Worm (Caenorhabditis elegans) whole organism, L2 larva: ENCODE results near the gene T10B5.8.

Experiments used
- C34F6.9 ChIP-seq: fragments of 150-350 bp; optimal IDR thresholded peaks from 2 replicates; lab custom pipeline; 2014; ENCODE audit warnings: missing biosample characterization, missing genetic modification characterization
- F13H6.1 ChIP-seq: sonication (generic microtip); optimal IDR thresholded peaks from 2 replicates; lab custom pipeline; 2016; ENCODE audit warnings: missing genetic modification characterization, missing compliant biosample characterization
- ama-1 ChIP-seq: fragments of 150-350 bp; optimal IDR thresholded peaks from 2 replicates; lab custom pipeline; 2018; ENCODE audit warnings: inconsistent platforms
- blmp-1 ChIP-seq: sonication (generic microtip); optimal IDR thresholded peaks from 2 replicates; lab custom pipeline; 2017; ENCODE audit warnings: missing genetic modification characterization, mild to moderate bottlenecking, missing compliant biosample characterization, antibody characterized with exemption, moderate library complexity; ENCODE audit not compliant: insufficient read depth
- ceh-16 ChIP-seq: fragments of 150-350 bp; optimal IDR thresholded peaks from 2 replicates; lab custom pipeline; 2014; ENCODE audit warnings: missing biosample characterization, missing genetic modification characterization
- crh-2 ChIP-seq: sonication (generic microtip); optimal IDR thresholded peaks from 2 replicates; lab custom pipeline; 2017; ENCODE audit warnings: missing biosample characterization, missing genetic modification characterization
- dmd-4 ChIP-seq: sonication (generic microtip); optimal IDR thresholded peaks from 2 replicates; lab custom pipeline; 2017; ENCODE audit warnings: missing biosample characterization, missing genetic modification characterization
- egl-27 ChIP-seq: sonication (generic microtip); optimal IDR thresholded peaks from 3 replicates; lab custom pipeline; 2017; ENCODE audit warnings: missing biosample characterization, missing genetic modification reagents, missing genetic modification characterization
- fos-1 ChIP-seq: fragments of 150-350 bp; optimal IDR thresholded peaks from 2 replicates; lab custom pipeline; 2014; ENCODE audit warnings: missing biosample characterization, missing genetic modification characterization
- gmeb-1 ChIP-seq: fragments of 150-350 bp; optimal IDR thresholded peaks from 2 replicates; lab custom pipeline; 2014; ENCODE audit warnings: missing biosample characterization, missing genetic modification characterization
- lsy-2 ChIP-seq, 2 experiments: fragments of 150-350 bp in 1 of 2; sonication (generic microtip) in 1 of 2; optimal IDR thresholded peaks; 2 replicates each; lab custom pipeline; 2014 to 2017; ENCODE audit warnings: missing biosample characterization in 2 of 2, missing genetic modification characterization in 2 of 2
- mab-5 ChIP-seq: fragments of 150-350 bp; optimal IDR thresholded peaks from 2 replicates; lab custom pipeline; 2014; ENCODE audit warnings: missing biosample characterization, missing genetic modification characterization
- mbf-1 ChIP-seq: sonication (generic microtip); optimal IDR thresholded peaks from 2 replicates; lab custom pipeline; 2017; ENCODE audit warnings: missing biosample characterization, missing genetic modification characterization
- nhr-11 ChIP-seq: fragments of 150-350 bp; optimal IDR thresholded peaks from 2 replicates; lab custom pipeline; 2014; ENCODE audit warnings: missing biosample characterization, missing genetic modification characterization
- nhr-129 ChIP-seq: fragments of 150-350 bp; optimal IDR thresholded peaks from 2 replicates; lab custom pipeline; 2014; ENCODE audit warnings: missing biosample characterization, missing genetic modification characterization
- nhr-21 ChIP-seq: fragments of 150-350 bp; optimal IDR thresholded peaks from 2 replicates; lab custom pipeline; 2014; ENCODE audit warnings: missing biosample characterization, missing genetic modification characterization
- nhr-237 ChIP-seq: fragments of 150-350 bp; optimal IDR thresholded peaks from 2 replicates; lab custom pipeline; 2014; ENCODE audit warnings: missing biosample characterization, missing genetic modification characterization
- nhr-25 ChIP-seq: fragments of 150-350 bp; sonication (generic microtip); optimal IDR thresholded peaks from 3 replicates; lab custom pipeline; 2014; ENCODE audit warnings: missing biosample characterization, missing genetic modification characterization
- nhr-77 ChIP-seq: fragments of 150-350 bp; optimal IDR thresholded peaks from 2 replicates; lab custom pipeline; 2014; ENCODE audit warnings: missing biosample characterization, missing genetic modification characterization
- sma-3 ChIP-seq: sonication (generic microtip); optimal IDR thresholded peaks from 2 replicates; lab custom pipeline; 2016; ENCODE audit warnings: missing genetic modification reagents, missing genetic modification characterization, missing compliant biosample characterization
- snpc-4 ChIP-seq: fragments of 150-350 bp; optimal IDR thresholded peaks from 2 replicates; lab custom pipeline; 2014; ENCODE audit warnings: missing biosample characterization, missing genetic modification characterization
- unc-39 ChIP-seq: fragments of 150-350 bp; optimal IDR thresholded peaks from 2 replicates; lab custom pipeline; 2014; ENCODE audit warnings: missing biosample characterization, missing genetic modification characterization
- unc-55 ChIP-seq: fragments of 150-350 bp; sonication (generic microtip); optimal IDR thresholded peaks from 3 replicates; lab custom pipeline; 2014; ENCODE audit warnings: missing biosample characterization, missing genetic modification reagents, missing genetic modification characterization
- unc-62 ChIP-seq: fragments of 150-350 bp; optimal IDR thresholded peaks from 2 replicates; lab custom pipeline; 2014; ENCODE audit warnings: missing biosample characterization, missing genetic modification reagents, missing genetic modification characterization
- ztf-1 ChIP-seq: fragments of 200-800 bp; sonication (Bioruptor generic); conservative IDR thresholded peaks from 2 replicates; pipeline ENCODE4 v1.3.6; 2022; ENCODE audit warnings: missing genetic modification characterization, missing compliant biosample characterization
- ztf-4 ChIP-seq: fragments of 150-350 bp; optimal IDR thresholded peaks from 2 replicates; lab custom pipeline; 2014; ENCODE audit warnings: missing biosample characterization, missing genetic modification characterization

T10B5.8 gene

DNA sequence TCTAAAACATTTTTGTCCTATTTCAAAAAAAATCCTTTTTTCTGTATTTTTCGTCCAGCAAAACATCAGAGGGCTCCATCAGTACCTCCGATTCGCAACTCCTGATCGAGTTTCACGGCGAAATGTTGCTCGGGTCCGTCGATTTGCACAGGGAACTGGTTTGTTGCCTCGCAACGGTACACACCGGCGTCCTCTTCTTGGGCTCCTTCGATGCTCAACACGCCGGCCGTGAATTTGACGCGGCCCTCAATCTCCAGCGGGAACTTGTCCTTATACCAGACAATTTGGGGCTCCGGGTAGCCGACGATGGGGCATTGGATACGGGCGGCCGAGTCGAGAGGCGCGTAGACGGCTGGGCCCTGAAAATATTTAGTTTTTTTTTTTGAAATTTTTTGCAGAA is 36.2 kb downstream of the T10B5.8 start:
- TF ChIP-seq crh-2 (tag; lab: Kevin White, UChicago) (no peak), nhr-77 (no peak), unc-39 (tag; lab: Kevin White, UChicago) (no peak), F13H6.1 (no peak), nhr-129 (tag; lab: Kevin White, UChicago) (no peak)

DNA sequence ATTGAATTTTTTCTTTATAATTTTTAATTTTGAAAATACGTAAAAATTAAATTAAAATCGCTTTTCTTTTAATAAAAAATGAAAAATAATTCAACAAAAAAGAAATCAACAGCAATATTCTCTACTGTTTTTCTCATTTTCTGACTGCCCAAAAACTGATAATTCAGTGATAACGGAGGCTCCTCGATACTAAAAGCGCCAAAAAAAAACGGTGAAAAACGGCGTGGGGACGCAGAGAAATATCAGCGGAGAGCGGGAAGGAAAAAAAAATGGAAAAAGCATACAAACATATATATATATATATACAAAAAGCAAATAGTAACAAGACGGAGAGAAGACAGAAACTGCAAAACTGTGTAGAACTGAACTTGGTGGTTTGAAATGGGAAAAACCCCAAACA is 41.3 kb downstream of the T10B5.8 start:
- no peak for TF ChIP-seq ztf-1
- TF ChIP-seq gmeb-1 (tag; lab: Kevin White, UChicago): peak; percentile 8
- peak; percentile 40 for TF ChIP-seq fos-1 (tag; lab: Kevin White, UChicago)
- TF ChIP-seq, all 48 proteins: peak for 2

DNA sequence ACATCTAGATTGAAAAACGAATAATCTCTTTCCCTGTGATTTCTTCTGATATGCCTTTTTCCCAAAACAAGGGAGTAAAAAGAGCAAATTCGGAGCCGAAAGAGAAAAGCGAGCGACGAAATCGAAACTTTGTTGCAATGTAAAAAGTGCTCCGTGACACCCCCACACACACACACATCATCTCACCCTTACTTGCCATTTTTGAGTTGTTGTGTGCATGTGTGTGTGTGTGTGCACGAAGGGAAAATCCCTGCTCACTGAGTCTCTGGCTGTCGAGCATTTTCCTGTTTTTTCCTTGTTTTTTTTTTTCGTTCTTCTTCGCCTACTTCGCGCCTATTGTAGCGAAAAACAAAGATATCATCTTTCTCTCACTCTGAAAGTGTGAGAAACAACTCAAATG is 45.2 kb downstream of the T10B5.8 start:
- peak; percentile 5 for TF ChIP-seq C34F6.9 (tag; lab: Kevin White, UChicago)
- TF ChIP-seq nhr-25 (tag; lab: Kevin White, UChicago): no peak
- TF ChIP-seq nhr-129 (tag; lab: Kevin White, UChicago): peak; percentile 7
- TF ChIP-seq snpc-4 (tag; lab: Kevin White, UChicago): no peak
- TF ChIP-seq unc-55 (GFP tag; lab: Kevin White, UChicago): peak; percentile 7

DNA sequence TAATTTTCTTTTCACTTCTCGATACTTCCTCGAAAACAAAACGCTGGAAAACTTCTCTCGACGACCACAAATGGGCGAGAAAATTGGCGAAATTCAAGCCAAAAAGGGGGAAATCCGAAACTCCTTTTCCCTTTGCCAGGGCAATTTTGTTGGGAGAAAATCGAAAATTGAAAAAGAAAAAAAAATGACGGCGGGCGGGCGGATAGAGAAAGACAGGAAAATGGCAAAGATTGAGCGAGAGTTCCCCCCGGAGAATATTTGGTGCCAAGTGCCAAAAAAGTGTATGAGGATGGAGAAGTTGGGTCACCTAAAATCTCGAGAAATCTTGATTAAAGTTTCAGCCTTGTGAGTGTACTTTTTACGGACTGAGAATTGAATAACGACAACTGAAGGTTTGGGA is 46.5 kb downstream of the T10B5.8 start:
- TF ChIP-seq ceh-16 (tag; lab: Kevin White, UChicago) (no peak), mbf-1 (tag; lab: Kevin White, UChicago) (no peak)
- TF ChIP-seq, all 48 proteins: peak for 0

DNA sequence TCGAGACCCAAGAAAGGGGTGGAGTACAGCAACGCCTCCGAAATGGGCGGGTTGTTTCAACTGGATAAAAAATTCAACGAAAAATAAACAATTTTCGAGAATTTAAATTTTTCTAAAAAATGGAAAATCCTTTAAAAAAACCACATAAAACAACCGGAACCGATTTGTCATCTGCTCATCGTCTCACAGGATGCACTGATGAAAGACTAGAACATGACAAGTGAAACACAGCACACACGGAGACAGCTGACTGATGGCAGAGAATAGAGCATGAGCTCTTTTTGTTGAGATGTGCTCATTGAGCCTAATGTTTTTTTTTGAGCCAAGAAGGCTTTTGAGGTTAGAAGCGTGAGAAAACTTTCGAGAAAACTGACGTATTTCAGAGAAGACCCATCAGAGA is 48.2 kb downstream of the T10B5.8 start:
- TF ChIP-seq lsy-2 (tag; optimal IDR thresholded peaks at IDR 0.05; lab: Kevin White, UChicago) (no peak), mab-5 (tag; lab: Kevin White, UChicago) (no peak), unc-55 (GFP tag; lab: Kevin White, UChicago) (peak; percentile 68), ama-1 (lab: Kevin White, UChicago) (no peak), nhr-11 (no peak), nhr-129 (tag; lab: Kevin White, UChicago) (peak; percentile 9)

DNA sequence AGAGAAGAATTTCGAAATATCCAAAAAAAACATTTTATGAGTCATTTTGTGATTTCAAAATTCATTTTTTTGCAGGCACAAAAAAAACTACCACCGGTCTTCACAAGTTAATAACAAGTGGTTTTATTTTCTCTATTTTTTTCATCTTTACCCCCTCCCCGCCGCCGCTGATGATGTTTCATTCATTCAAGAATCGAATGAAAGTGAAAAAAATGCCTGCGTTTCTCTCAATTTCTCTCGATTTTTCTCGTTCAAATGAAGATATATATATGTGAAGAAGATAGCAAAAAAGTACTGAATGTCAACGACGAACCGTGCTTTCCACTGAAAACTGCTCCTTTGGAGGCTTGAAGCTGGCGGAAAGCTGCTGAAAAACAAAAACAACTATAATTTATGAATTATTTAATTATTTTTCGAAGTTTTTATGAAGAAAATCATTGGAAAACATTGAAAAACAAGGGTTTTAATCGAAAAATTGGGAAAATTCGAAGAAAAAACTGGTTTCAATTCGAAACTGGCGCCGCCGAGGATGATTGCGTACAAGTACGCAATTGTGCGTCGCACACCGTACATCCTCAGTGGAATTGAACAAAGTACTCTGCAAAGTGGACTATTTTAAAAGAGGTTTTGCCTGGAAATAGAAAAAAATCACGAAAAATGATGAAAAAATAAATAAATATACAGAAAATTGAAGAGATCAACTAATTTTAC is 50.9 kb downstream of the T10B5.8 start, which contains the start of gene zig-11:
TSS of gene zig-11 (minus strand) at position 373 of the 711 bp plus-strand sequence.
- TF ChIP-seq unc-62 (GFP tag; lab: Kevin White, UChicago): no peak
- TF ChIP-seq unc-55 (GFP tag; lab: Kevin White, UChicago): peak; percentile 43
- TF ChIP-seq lsy-2 (tag; optimal IDR thresholded peaks at IDR 0.05; lab: Kevin White, UChicago): peak in 1 of 2 experiments; percentile 82
- no peak for TF ChIP-seq nhr-77
- no peak for TF ChIP-seq egl-27
- TF ChIP-seq blmp-1 (tag; lab: Kevin White, UChicago): peak; percentile 94
- TF ChIP-seq nhr-11: no peak
- no peak for TF ChIP-seq sma-3 (GFP tag; lab: Kevin White, UChicago)
- no peak for TF ChIP-seq dmd-4
- no peak for TF ChIP-seq nhr-21 (tag; lab: Kevin White, UChicago)
- TF ChIP-seq C34F6.9 (tag; lab: Kevin White, UChicago): peak; percentile 7
- peak; percentile 63 for TF ChIP-seq gmeb-1 (tag; lab: Kevin White, UChicago)
- TF ChIP-seq ztf-4: no peak
- no peak for TF ChIP-seq nhr-237 (tag; lab: Kevin White, UChicago)
